Worm (Caenorhabditis elegans): ENCODE results near the gene T12D8.5.

DNA sequence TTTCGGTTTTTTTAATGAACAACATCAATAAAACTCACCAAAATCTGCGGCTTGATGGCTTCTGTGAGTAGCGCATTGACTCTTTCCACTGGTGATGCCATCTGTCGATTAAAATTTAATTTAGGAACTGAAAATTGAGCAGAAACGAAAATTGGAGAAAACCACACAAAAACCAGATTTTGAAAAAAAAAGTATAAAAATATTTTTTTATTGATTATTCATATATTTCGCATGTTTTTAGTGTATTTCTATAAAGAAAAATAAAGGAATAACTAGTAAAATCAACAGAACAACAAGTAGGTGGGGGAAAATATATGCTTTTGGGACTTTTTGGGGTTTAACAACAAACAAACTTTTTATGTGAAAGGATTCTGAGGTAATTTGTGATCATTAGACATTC, 15.6 kb upstream of the T12D8.5 start, which contains the start of gene T12D8.10:
- TF ChIP-seq ama-1 (optimal IDR thresholded peaks at IDR 0.05) = no peak
- no peak for TF ChIP-seq sea-1 (GFP tag; conservative IDR thresholded peaks at IDR 0.05)
- no peak for TF ChIP-seq pes-1 (GFP tag; IDR thresholded peaks at IDR 0.05)
- TF ChIP-seq hnd-1 (tag; optimal IDR thresholded peaks at IDR 0.05) = no peak
- no peak for TF ChIP-seq flt-1 (GFP tag; IDR thresholded peaks at IDR 0.05)
- TF ChIP-seq ets-7 (tag; optimal IDR thresholded peaks at IDR 0.05) = no peak
- TF ChIP-seq B0310.2 (tag; optimal IDR thresholded peaks at IDR 0.05) = no peak
- TF ChIP-seq F13C5.2 (tag; optimal IDR thresholded peaks at IDR 0.05) = no peak
- no peak for TF ChIP-seq hmg-4 (GFP tag; optimal IDR thresholded peaks at IDR 0.05)
- TF ChIP-seq scrt-1 (GFP tag; IDR thresholded peaks at IDR 0.05) = no peak
- no peak for TF ChIP-seq tbx-11 (GFP tag; IDR thresholded peaks at IDR 0.05)
- TF ChIP-seq tra-4 (tag; optimal IDR thresholded peaks at IDR 0.05) = no peak

Data from whole organism, early embryonic.